Worm (Caenorhabditis elegans): ENCODE measurements around the gene pfd-4.

pfd-4 gene

DNA sequence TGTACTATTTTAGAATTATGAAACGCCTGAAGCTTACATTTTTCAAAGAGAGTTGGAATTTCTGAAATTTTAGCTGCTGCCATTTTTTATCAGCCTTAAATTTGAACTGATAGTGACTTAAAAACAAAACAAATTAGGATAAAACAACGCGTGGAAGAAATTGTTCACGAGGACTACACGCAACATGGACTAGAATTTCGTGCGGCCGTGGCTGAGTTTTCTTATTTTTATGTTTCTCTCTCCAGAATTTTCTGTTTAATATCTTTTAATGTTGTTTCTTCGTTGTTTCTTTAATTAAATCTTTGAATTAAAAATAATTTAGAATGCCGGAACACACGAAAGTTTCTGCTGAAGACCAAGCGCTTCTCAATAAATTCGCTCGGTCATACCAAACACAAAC lies at the start of gene pfd-4, which contains the start of the genes B0035.3 and B0035.22 (continued):
- no peak for TF ChIP-seq egl-43 (GFP tag; IDR thresholded peaks at IDR 0.05)
- TF ChIP-seq set-16 (GFP tag; IDR thresholded peaks at IDR 0.05), result no peak
- TF ChIP-seq mdl-1 (tag; optimal IDR thresholded peaks at IDR 0.05), result no peak
- no peak for TF ChIP-seq hlh-11 (tag; optimal IDR thresholded peaks at IDR 0.05)
- TF ChIP-seq dve-1 (tag; optimal IDR thresholded peaks at IDR 0.05; ENCODE audit: insufficient read depth), result peak; percentile 63
- no peak for TF ChIP-seq attf-4 (tag; optimal IDR thresholded peaks at IDR 0.05)

ce11 chrIV:11266090-11266489 lies 48.9 kb upstream of the pfd-4 start, which contains the start of gene col-127:
TSS of gene col-127 (minus strand) at chrIV:11266190.
- TF ChIP-seq aly-2 (tag; optimal IDR thresholded peaks at IDR 0.05) (no peak), lsy-2 (tag; optimal IDR thresholded peaks at IDR 0.05) (no peak), mdl-1 (tag; optimal IDR thresholded peaks at IDR 0.05) (no peak), lir-3 (tag; optimal IDR thresholded peaks at IDR 0.05) (no peak), ZK546.5 (tag; optimal IDR thresholded peaks at IDR 0.05) (no peak), nhr-6 (tag; optimal IDR thresholded peaks at IDR 0.05) (no peak), F26F4.8 (GFP tag; conservative IDR thresholded peaks at IDR 0.05) (no peak), jun-1 (tag; optimal IDR thresholded peaks at IDR 0.05) (no peak), dmd-6 (GFP tag; IDR thresholded peaks at IDR 0.05) (no peak)

DNA sequence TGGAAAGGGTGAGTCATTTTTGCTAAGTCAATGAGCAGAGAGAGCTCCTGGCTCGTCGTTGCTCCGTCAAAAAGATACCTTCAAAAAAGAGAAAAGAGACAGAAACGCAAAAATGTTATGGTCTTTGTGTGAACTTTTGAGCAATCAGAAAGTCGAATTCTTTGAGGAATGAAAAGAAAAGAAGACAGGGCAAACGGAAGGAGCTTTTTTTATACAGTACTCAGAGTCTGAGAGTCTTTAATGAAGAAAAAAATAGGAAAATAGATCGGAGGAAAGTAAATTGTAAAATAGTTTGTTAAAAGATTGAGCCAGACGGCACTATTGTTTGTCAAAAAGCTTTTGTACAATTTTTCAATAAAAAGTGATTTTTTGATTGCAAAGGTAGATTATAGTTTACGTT lies 45.5 kb upstream of the pfd-4 start:
- TF ChIP-seq ceh-82 (tag; optimal IDR thresholded peaks at IDR 0.05) (no peak), nhr-41 (GFP tag; IDR thresholded peaks at IDR 0.05) (no peak), pha-4 (GFP tag; IDR thresholded peaks at IDR 0.05) (no peak), pha-4 (tag; optimal IDR thresholded peaks at IDR 0.05) (peak; percentile 61)

DNA sequence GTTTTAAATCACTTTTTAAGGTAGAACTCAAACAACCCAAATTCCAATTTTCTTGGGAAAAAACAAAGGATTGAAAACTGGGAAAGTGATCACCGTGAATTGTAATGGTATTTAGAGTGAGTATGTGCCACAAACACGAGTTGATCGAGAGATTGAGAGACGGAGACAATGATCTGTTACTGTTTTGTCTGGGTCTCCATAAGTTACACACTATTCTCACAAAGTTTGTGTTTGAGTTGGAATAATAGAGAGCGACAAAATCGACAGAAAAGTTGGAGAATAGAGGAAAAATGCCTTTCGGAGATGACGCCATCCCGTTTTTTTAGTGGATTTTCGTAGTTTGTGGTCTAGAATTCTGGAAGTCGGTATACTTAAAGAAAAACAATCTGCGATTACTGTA lies 43.7 kb upstream of the pfd-4 start, which contains the start of gene nhr-7:
Gene nhr-7 (minus strand): TSS at position 101 of the 400 bp plus-strand sequence.
- TF ChIP-seq ceh-62 (tag; optimal IDR thresholded peaks at IDR 0.05) (no peak), ZK546.5 (tag; optimal IDR thresholded peaks at IDR 0.05) (no peak), F49E8.2 (tag; optimal IDR thresholded peaks at IDR 0.05; ENCODE audit: borderline replicate concordance) (no peak), aly-2 (tag; optimal IDR thresholded peaks at IDR 0.05) (no peak), ceh-20 (GFP tag; IDR thresholded peaks at IDR 0.05) (no peak), vab-7 (GFP tag; IDR thresholded peaks at IDR 0.05) (no peak), nhr-42 (GFP tag; IDR thresholded peaks at IDR 0.05) (no peak)

- no peak for TF ChIP-seq nhr-237 (tag; optimal IDR thresholded peaks at IDR 0.05)
Measured at ce11 chrIV:11273151-11273550, 41.9 kb upstream of the pfd-4 start, which contains the start of gene gtl-2. TSS of gene gtl-2 (plus strand) at chrIV:11273451.

DNA sequence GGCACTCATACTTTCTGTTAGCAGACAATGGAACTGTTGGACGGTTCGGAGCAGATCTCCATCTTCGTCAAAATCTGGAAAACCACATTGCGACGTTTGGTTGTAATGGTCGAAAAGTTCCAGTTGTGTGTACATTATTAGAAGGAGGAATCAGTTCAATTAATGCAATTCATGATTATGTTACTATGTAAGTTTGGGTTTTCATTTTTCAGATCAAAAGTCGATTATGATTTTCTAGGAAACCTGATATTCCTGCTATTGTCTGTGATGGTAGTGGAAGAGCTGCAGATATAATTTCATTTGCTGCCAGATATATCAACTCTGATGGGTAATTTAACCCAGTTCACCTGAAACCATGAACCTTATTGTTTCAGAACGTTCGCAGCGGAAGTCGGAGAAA lies 39.0 kb upstream of the pfd-4 start:
- TF ChIP-seq php-3 (GFP tag; IDR thresholded peaks at IDR 0.05) (no peak), unc-62 (GFP tag; optimal IDR thresholded peaks at IDR 0.05 in 1 of 2) (peak in 1 of 2 experiments; percentile 90), unc-62 (tag; optimal IDR thresholded peaks at IDR 0.05) (no peak)

DNA sequence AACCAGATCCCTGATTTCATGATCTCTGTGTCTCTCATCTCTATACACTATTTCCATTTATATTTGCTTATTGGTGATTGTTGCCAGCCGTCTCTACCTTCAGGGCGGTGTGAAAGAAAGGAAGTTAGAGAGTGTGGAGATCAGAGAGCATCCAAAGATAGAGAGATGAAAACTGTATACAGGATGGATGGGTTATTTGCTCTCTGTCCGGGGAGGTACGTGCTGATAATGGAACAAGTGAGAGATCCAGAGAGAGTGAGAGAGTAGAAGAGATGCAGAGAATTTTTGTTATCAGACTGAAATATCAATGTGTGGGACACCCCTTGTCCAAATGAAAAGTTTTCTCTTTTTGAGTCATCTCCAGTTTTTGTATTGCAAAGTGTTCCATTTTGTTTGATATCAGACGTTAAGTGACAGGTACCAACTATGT lies 30.9 kb upstream of the pfd-4 start:
- peak; percentile 39 for TF ChIP-seq nhr-10 (tag; optimal IDR thresholded peaks at IDR 0.05)
- TF ChIP-seq attf-4 (tag; optimal IDR thresholded peaks at IDR 0.05), result no peak
- TF ChIP-seq rbr-2 (tag; optimal IDR thresholded peaks at IDR 0.05), result no peak
- TF ChIP-seq Y5F2A.4 (GFP tag; optimal IDR thresholded peaks at IDR 0.05), result no peak
- TF ChIP-seq ceh-32 (tag; optimal IDR thresholded peaks at IDR 0.05; ENCODE audit: poor library complexity), result no peak
- TF ChIP-seq F26F4.8 (GFP tag; conservative IDR thresholded peaks at IDR 0.05), result no peak
- no peak for TF ChIP-seq ZK337.2 (GFP tag; IDR thresholded peaks at IDR 0.05)
- TF ChIP-seq nhr-41 (GFP tag; IDR thresholded peaks at IDR 0.05), result 0 out of 2 replicates have a peak, but pooled peaks have one; percentile 23
- TF ChIP-seq lin-13 (GFP tag; optimal IDR thresholded peaks at IDR 0.05), result peak; percentile 14
- TF ChIP-seq mxl-2 (GFP tag; conservative IDR thresholded peaks at IDR 0.05), result 0 out of 2 replicates have a peak, but pooled peaks have one; percentile 3
- peak; percentile 55 for TF ChIP-seq mxl-3 (GFP tag; optimal IDR thresholded peaks at IDR 0.05)
- no peak for TF ChIP-seq spr-1 (tag; optimal IDR thresholded peaks at IDR 0.05)
- peak; percentile 95 for TF ChIP-seq pqm-1 (tag; optimal IDR thresholded peaks at IDR 0.05)
- peak; percentile 28 for TF ChIP-seq hlh-30 (tag; optimal IDR thresholded peaks at IDR 0.05; ENCODE audit: insufficient read depth)
- peak; percentile 81 for TF ChIP-seq php-3 (GFP tag; IDR thresholded peaks at IDR 0.05)
- TF ChIP-seq fkh-10 (GFP tag; optimal IDR thresholded peaks at IDR 0.05), result no peak
- TF ChIP-seq pha-4 (GFP tag; IDR thresholded peaks at IDR 0.05), result peak; percentile 72
- peak; percentile 71 for TF ChIP-seq pha-4 (tag; optimal IDR thresholded peaks at IDR 0.05)
- TF ChIP-seq tra-1 (GFP tag; IDR thresholded peaks at IDR 0.05), result peak; percentile 85

Measured in whole organism, L4 larva.